Worm (Caenorhabditis elegans) whole organism, L1 larva: ENCODE data around the gene F48F7.3.

Experiments
- C04F5.9 ChIP-seq: sonication (generic microtip); optimal IDR thresholded peaks from 2 replicates; lab custom pipeline; 2016; ENCODE audit warnings: missing genetic modification characterization, missing compliant biosample characterization
- C16A3.4 ChIP-seq: fragments of 150-350 bp; optimal IDR thresholded peaks from 2 replicates; lab custom pipeline; 2014; ENCODE audit warnings: missing biosample characterization, missing genetic modification characterization
- Y116A8C.19 ChIP-seq: sonication (generic microtip); optimal IDR thresholded peaks from 2 replicates; lab custom pipeline; 2016; ENCODE audit warnings: missing compliant biosample characterization, missing genetic modification characterization, borderline replicate concordance
- blmp-1 ChIP-seq: fragments of 150-350 bp; optimal IDR thresholded peaks from 2 replicates; lab custom pipeline; 2014; ENCODE audit warnings: missing biosample characterization, missing genetic modification characterization
- ceh-8 ChIP-seq: fragments of 200-800 bp; sonication (Bioruptor generic); optimal IDR thresholded peaks from 2 replicates; lab custom pipeline; 2018; ENCODE audit warnings: mild to moderate bottlenecking, missing genetic modification characterization, moderate library complexity, missing compliant biosample characterization
- ceh-82 ChIP-seq, 3 experiments: fragments of 150-350 bp in 1 of 3; sonication (generic microtip) in 2 of 3; optimal IDR thresholded peaks; 2 replicates each; lab custom pipeline; 2014 to 2017; ENCODE audit warnings: missing biosample characterization in 3 of 3, missing genetic modification characterization in 3 of 3
- ceh-90 ChIP-seq: sonication (generic microtip); optimal IDR thresholded peaks from 2 replicates; lab custom pipeline; 2016; ENCODE audit warnings: missing genetic modification characterization, missing compliant biosample characterization
- dpl-1 ChIP-seq, 3 experiments: fragments of 150-350 bp in 2 of 3; sonication (generic microtip) in 1 of 3; optimal IDR thresholded peaks; 2 replicates each; lab custom pipeline; 2014 to 2017; ENCODE audit warnings: missing biosample characterization in 3 of 3, missing genetic modification characterization in 3 of 3, missing genetic modification reagents in 3 of 3
- efl-1 ChIP-seq, 4 experiments: fragments of 150-350 bp; optimal IDR thresholded peaks in 3 of 4; peaks in 1 of 4; 1 replicate in 1 of 4; 2 replicates in 3 of 4; lab custom pipeline; 2014; ENCODE audit warnings: missing biosample characterization in 2 of 4, missing genetic modification characterization in 2 of 4, missing genetic modification reagents in 2 of 4
- efl-3 ChIP-seq: fragments of 200-800 bp; sonication (Bioruptor generic); optimal IDR thresholded peaks from 2 replicates; lab custom pipeline; 2018; ENCODE audit warnings: mild to moderate bottlenecking, missing genetic modification characterization, missing compliant biosample characterization
- egl-13 ChIP-seq: sonication (generic microtip); optimal IDR thresholded peaks from 2 replicates; lab custom pipeline; 2016; ENCODE audit warnings: missing genotype, missing genetic modification reagents, missing genetic modification characterization, missing compliant biosample characterization
- egl-27 ChIP-seq, 2 experiments: fragments of 150-350 bp in 1 of 2; sonication (generic microtip); optimal IDR thresholded peaks; 3 replicates each; lab custom pipeline; 2017 to 2018; ENCODE audit warnings: missing biosample characterization in 2 of 2, missing genetic modification characterization in 2 of 2, missing genetic modification reagents in 2 of 2
- elt-2 ChIP-seq: sonication (generic microtip); optimal IDR thresholded peaks from 2 replicates; lab custom pipeline; 2016; ENCODE audit warnings: missing genetic modification characterization, mild to moderate bottlenecking, inconsistent platforms, missing compliant biosample characterization, missing genetic modification reagents
- elt-3 ChIP-seq, 6 experiments: fragments of 150-350 bp in 1 of 6; sonication (generic microtip); optimal IDR thresholded peaks; 2 replicates each; lab custom pipeline; 2017 to 2018; ENCODE audit warnings: missing biosample characterization in 6 of 6, missing genetic modification characterization in 6 of 6, inconsistent platforms in 1 of 6
- hlh-17 ChIP-seq: fragments of 200-800 bp; sonication (Bioruptor generic); optimal IDR thresholded peaks from 2 replicates; lab custom pipeline; 2018; ENCODE audit warnings: missing genetic modification characterization, mild to moderate bottlenecking, missing compliant biosample characterization, moderate library complexity, borderline replicate concordance
- irx-1 ChIP-seq: sonication (generic microtip); optimal IDR thresholded peaks from 2 replicates; lab custom pipeline; 2016; ENCODE audit warnings: missing genetic modification characterization, missing compliant biosample characterization
- isw-1 ChIP-seq: fragments of 200-800 bp; sonication (Bioruptor generic); IDR thresholded peaks from 2 replicates; pipeline ENCODE4 v1.3.6; 2022; ENCODE audit warnings: missing genetic modification characterization, missing compliant biosample characterization
- jun-1 ChIP-seq: fragments of 150-350 bp; optimal IDR thresholded peaks from 2 replicates; lab custom pipeline; 2014; ENCODE audit warnings: missing biosample characterization, missing genetic modification reagents, missing genetic modification characterization
- lin-14 ChIP-seq: fragments of 200-800 bp; sonication (Bioruptor generic); optimal IDR thresholded peaks from 2 replicates; lab custom pipeline; 2018; ENCODE audit warnings: mild to moderate bottlenecking, missing genetic modification characterization, moderate library complexity, missing compliant biosample characterization
- lin-35 ChIP-seq, 2 experiments: fragments of 150-350 bp; optimal IDR thresholded peaks; 2 replicates each; lab custom pipeline; 2014; ENCODE audit warnings: missing biosample characterization in 2 of 2, missing genetic modification characterization in 2 of 2, missing genetic modification reagents in 2 of 2
- lir-3 ChIP-seq: sonication (generic microtip); optimal IDR thresholded peaks from 2 replicates; lab custom pipeline; 2016; ENCODE audit warnings: mild to moderate bottlenecking, missing genetic modification characterization, moderate library complexity, missing compliant biosample characterization; ENCODE audit not compliant: poor library complexity
- lsy-2 ChIP-seq, 2 experiments: fragments of 150-350 bp; optimal IDR thresholded peaks; 2 replicates each; lab custom pipeline; 2014; ENCODE audit warnings: missing biosample characterization in 2 of 2, missing genetic modification characterization in 2 of 2
- nhr-12 ChIP-seq: sonication (generic microtip); optimal IDR thresholded peaks from 2 replicates; lab custom pipeline; 2017; ENCODE audit warnings: missing biosample characterization, missing genetic modification characterization
- nhr-19 ChIP-seq: fragments of 200-800 bp; sonication (Bioruptor generic); conservative IDR thresholded peaks from 2 replicates; pipeline ENCODE4 v1.3.6; 2022; ENCODE audit warnings: missing genetic modification characterization, missing compliant biosample characterization
- nhr-20 ChIP-seq: sonication (generic microtip); optimal IDR thresholded peaks from 2 replicates; lab custom pipeline; 2016; ENCODE audit warnings: mild to moderate bottlenecking, missing genetic modification characterization, missing compliant biosample characterization
- nhr-47 ChIP-seq: sonication (generic microtip); optimal IDR thresholded peaks from 2 replicates; lab custom pipeline; 2016; ENCODE audit warnings: mild to moderate bottlenecking, missing genetic modification characterization, moderate library complexity, missing compliant biosample characterization
- nhr-71 ChIP-seq: sonication (generic microtip); optimal IDR thresholded peaks from 2 replicates; lab custom pipeline; 2016; ENCODE audit warnings: mild to moderate bottlenecking, missing genetic modification characterization, moderate library complexity, missing compliant biosample characterization
- nhr-77 ChIP-seq: fragments of 150-350 bp; optimal IDR thresholded peaks from 2 replicates; lab custom pipeline; 2014; ENCODE audit warnings: missing biosample characterization, missing genetic modification characterization
- nhr-84 ChIP-seq: sonication (generic microtip); optimal IDR thresholded peaks from 2 replicates; lab custom pipeline; 2017; ENCODE audit warnings: missing biosample characterization, missing genetic modification characterization
- nhr-85 ChIP-seq: sonication (generic microtip); peaks from one replicate; lab custom pipeline; 2016; ENCODE audit warnings: missing genetic modification characterization, inconsistent platforms, missing compliant biosample characterization
- nhr-90 ChIP-seq: sonication (generic microtip); optimal IDR thresholded peaks from 2 replicates; lab custom pipeline; 2016; ENCODE audit warnings: mild to moderate bottlenecking, missing genetic modification characterization, missing compliant biosample characterization; ENCODE audit not compliant: poor library complexity
- pax-3 ChIP-seq: fragments of 200-800 bp; sonication (Bioruptor generic); optimal IDR thresholded peaks from 2 replicates; lab custom pipeline; 2018; ENCODE audit warnings: mild to moderate bottlenecking, missing genetic modification characterization, moderate library complexity, missing compliant biosample characterization
- pqm-1 ChIP-seq: sonication (generic microtip); optimal IDR thresholded peaks from 3 replicates; lab custom pipeline; 2017; ENCODE audit warnings: missing biosample characterization, missing genetic modification characterization
- skn-1 ChIP-seq: fragments of 150-350 bp; optimal IDR thresholded peaks from 2 replicates; lab custom pipeline; 2014; ENCODE audit warnings: missing biosample characterization, missing genetic modification characterization
- snu-23 ChIP-seq: sonication (generic microtip); optimal IDR thresholded peaks from 2 replicates; lab custom pipeline; 2016; ENCODE audit warnings: missing genetic modification characterization, missing compliant biosample characterization
- sox-4 ChIP-seq: sonication (generic microtip); optimal IDR thresholded peaks from 2 replicates; lab custom pipeline; 2016; ENCODE audit warnings: missing genetic modification characterization, missing compliant biosample characterization
- sup-37 ChIP-seq: fragments of 200-800 bp; sonication (Bioruptor generic); optimal IDR thresholded peaks from 2 replicates; lab custom pipeline; 2018; ENCODE audit warnings: mild to moderate bottlenecking, missing genetic modification characterization, missing compliant biosample characterization
- swsn-7 ChIP-seq: sonication (generic microtip); optimal IDR thresholded peaks from 2 replicates; lab custom pipeline; 2016; ENCODE audit warnings: missing genetic modification characterization, missing compliant biosample characterization
- tbx-2 ChIP-seq: sonication (generic microtip); optimal IDR thresholded peaks from 2 replicates; lab custom pipeline; 2016; ENCODE audit warnings: missing genetic modification characterization, missing compliant biosample characterization
- tlp-1 ChIP-seq: fragments of 150-350 bp; optimal IDR thresholded peaks from 2 replicates; lab custom pipeline; 2014; ENCODE audit warnings: missing biosample characterization, missing genetic modification characterization
- unc-130 ChIP-seq: fragments of 150-350 bp; optimal IDR thresholded peaks from 2 replicates; lab custom pipeline; 2017; ENCODE audit warnings: missing biosample characterization, missing genetic modification characterization, inconsistent platforms
- unc-62 ChIP-seq: fragments of 150-350 bp; optimal IDR thresholded peaks from 2 replicates; lab custom pipeline; 2014; ENCODE audit warnings: missing biosample characterization, missing genetic modification reagents, missing genetic modification characterization
- unc-86 ChIP-seq: sonication (generic microtip); optimal IDR thresholded peaks from 2 replicates; lab custom pipeline; 2016; ENCODE audit warnings: missing genetic modification characterization, missing compliant biosample characterization
- vab-15 ChIP-seq: sonication (generic microtip); optimal IDR thresholded peaks from 2 replicates; lab custom pipeline; 2017; ENCODE audit warnings: missing genotype, mild to moderate bottlenecking, missing genetic modification characterization, missing compliant biosample characterization
- xbp-1 ChIP-seq: sonication (generic microtip); optimal IDR thresholded peaks from 2 replicates; lab custom pipeline; 2016; ENCODE audit warnings: missing genetic modification characterization, missing compliant biosample characterization
- zag-1 ChIP-seq: fragments of 150-350 bp; optimal IDR thresholded peaks from 2 replicates; lab custom pipeline; 2014; ENCODE audit warnings: missing biosample characterization, missing genetic modification characterization
- ztf-4 ChIP-seq: fragments of 150-350 bp; optimal IDR thresholded peaks from 2 replicates; lab custom pipeline; 2014; ENCODE audit warnings: missing biosample characterization, missing genetic modification characterization

Gene F48F7.3

ce11 chrX:13936719-13937118, 26.6 kb upstream of the F48F7.3 start (continued):
- TF ChIP-seq snu-23 (GFP tag; lab: Kevin White, UChicago) (peak; percentile 42), xbp-1 (tag; lab: Kevin White, UChicago) (no peak), lir-3 (no peak), irx-1 (tag; lab: Kevin White, UChicago) (no peak), nhr-19 (GFP tag; lab: Robert Waterston, UW) (0 out of 2 replicates have a peak, but pooled peaks have one; percentile 7), vab-15 (no peak)

DNA sequence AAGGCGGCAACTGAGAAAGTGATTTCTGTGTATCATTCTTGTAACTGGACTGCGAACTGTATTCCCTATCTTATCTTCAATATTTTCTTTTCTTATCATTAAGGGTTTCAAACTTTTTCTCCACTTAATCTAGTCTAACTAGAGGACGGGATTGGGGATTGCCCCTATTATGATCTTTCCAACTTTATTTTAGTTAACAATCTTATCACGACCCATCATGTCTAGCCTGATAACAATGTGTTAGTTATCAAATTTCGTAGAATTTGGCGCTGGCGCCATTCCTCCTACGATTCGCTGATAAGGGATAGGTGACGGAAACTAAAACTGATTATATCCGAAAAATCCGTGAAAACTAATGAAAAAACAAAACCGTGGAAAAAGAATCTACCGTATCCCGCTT, 26.0 kb upstream of the F48F7.3 start:
- TF ChIP-seq efl-1 (optimal IDR thresholded peaks at IDR 0.05; lab: Kevin White, UChicago) (no peak), efl-1 (GFP tag; optimal IDR thresholded peaks at IDR 0.05 in 1 of 2; lab: Kevin White, UChicago) (peak in 1 of 2 experiments; percentile 12), lsy-2 (tag; optimal IDR thresholded peaks at IDR 0.05; lab: Kevin White, UChicago) (no peak), nhr-84 (tag; lab: Kevin White, UChicago) (no peak), zag-1 (tag; lab: Kevin White, UChicago) (no peak), jun-1 (tag; lab: Kevin White, UChicago) (no peak), pqm-1 (tag; lab: Kevin White, UChicago) (peak; percentile 97), efl-3 (GFP tag; lab: Kevin White, UChicago) (no peak), elt-3 (tag; optimal IDR thresholded peaks at IDR 0.05; lab: Kevin White, UChicago) (peak; percentile 97 to 100 (median 99)), unc-130 (tag; lab: Kevin White, UChicago) (peak; percentile 26), lin-14 (GFP tag; lab: Kevin White, UChicago) (peak; percentile 28), xbp-1 (tag; lab: Kevin White, UChicago) (no peak), elt-2 (tag; lab: Kevin White, UChicago) (peak; percentile 96), C16A3.4 (tag; lab: Kevin White, UChicago) (no peak)

- peak; percentile 0 for TF ChIP-seq nhr-90 (tag; lab: Kevin White, UChicago)
- no peak for TF ChIP-seq egl-27 (tag; optimal IDR thresholded peaks at IDR 0.05; lab: Kevin White, UChicago)
- 0 out of 2 replicates have a peak, but pooled peaks have one; percentile 1 for TF ChIP-seq nhr-19 (GFP tag; lab: Robert Waterston, UW)
- no peak for TF ChIP-seq dpl-1 (GFP tag; optimal IDR thresholded peaks at IDR 0.05; lab: Kevin White, UChicago)
- TF ChIP-seq nhr-85 (tag; lab: Kevin White, UChicago), result peak; percentile 73
- no peak for TF ChIP-seq ztf-4
- no peak for TF ChIP-seq C04F5.9 (tag; lab: Kevin White, UChicago)
- TF ChIP-seq nhr-20, result peak; percentile 28
- no peak for TF ChIP-seq elt-2 (tag; lab: Kevin White, UChicago)
- TF ChIP-seq nhr-84 (tag; lab: Kevin White, UChicago), result no peak
- peak; percentile 64 for TF ChIP-seq blmp-1 (tag; lab: Kevin White, UChicago)
- no peak for TF ChIP-seq tbx-2 (tag; lab: Kevin White, UChicago)
- TF ChIP-seq lin-35 (GFP tag; optimal IDR thresholded peaks at IDR 0.05; lab: Kevin White, UChicago), result no peak
- no peak for TF ChIP-seq swsn-7 (tag; lab: Kevin White, UChicago)
- no peak for TF ChIP-seq tlp-1 (tag; lab: Kevin White, UChicago)
- TF ChIP-seq egl-13, result no peak
- TF ChIP-seq skn-1 (tag; lab: Kevin White, UChicago), result no peak
- no peak for TF ChIP-seq isw-1 (GFP tag; lab: Robert Waterston, UW)
- TF ChIP-seq hlh-17 (GFP tag; lab: Kevin White, UChicago), result no peak
- no peak for TF ChIP-seq vab-15
- TF ChIP-seq zag-1 (tag; lab: Kevin White, UChicago), result no peak
- TF ChIP-seq nhr-77 (tag; lab: Kevin White, UChicago), result no peak
- TF ChIP-seq unc-86 (tag; lab: Kevin White, UChicago), result no peak
- no peak for TF ChIP-seq ceh-82 (tag; optimal IDR thresholded peaks at IDR 0.05; lab: Kevin White, UChicago)
- TF ChIP-seq sup-37 (GFP tag; lab: Kevin White, UChicago), result no peak
- no peak for TF ChIP-seq ceh-90
- no peak for TF ChIP-seq nhr-12 (tag; lab: Kevin White, UChicago)
- no peak for TF ChIP-seq nhr-47 (tag; lab: Kevin White, UChicago)
- TF ChIP-seq nhr-71 (tag; lab: Kevin White, UChicago), result peak; percentile 21
- TF ChIP-seq pax-3 (tag; lab: Kevin White, UChicago), result no peak
- no peak for TF ChIP-seq sox-4 (tag; lab: Kevin White, UChicago)
- TF ChIP-seq xbp-1 (tag; lab: Kevin White, UChicago), result no peak
- TF ChIP-seq snu-23 (GFP tag; lab: Kevin White, UChicago), result peak; percentile 12
- no peak for TF ChIP-seq ceh-8 (GFP tag; lab: Kevin White, UChicago)
- no peak for TF ChIP-seq unc-62
- TF ChIP-seq Y116A8C.19 (tag; lab: Kevin White, UChicago), result no peak
- peak; percentile 71 to 98 (median 92) for TF ChIP-seq elt-3 (tag; optimal IDR thresholded peaks at IDR 0.05; lab: Kevin White, UChicago)
These were observed 25.4 kb upstream of the F48F7.3 start for ce11 chrX:13937910-13938309.
